Fruit fly (Drosophila melanogaster): ENCODE data around the gene CG13028.

Gene CG13028

dm6 chr3L:16958397-16959080 is 35.5 kb downstream of the CG13028 start:
- peak; percentile 39 for TF ChIP-seq Mnt (GFP tag; optimal IDR thresholded peaks at IDR 0.05)
- no peak for TF ChIP-seq Crg-1 (GFP tag; optimal IDR thresholded peaks at IDR 0.05)
- no peak for TF ChIP-seq CG11617 (GFP tag; optimal IDR thresholded peaks at IDR 0.05)
- no peak for TF ChIP-seq toe (GFP tag; optimal IDR thresholded peaks at IDR 0.05)
- TF ChIP-seq CG33017 (tag; optimal IDR thresholded peaks at IDR 0.05): no peak
- TF ChIP-seq CG1620 (GFP tag; optimal IDR thresholded peaks at IDR 0.05): no peak
- peak; percentile 23 for TF ChIP-seq CG12768 (GFP tag; optimal IDR thresholded peaks at IDR 0.05)
- no peak for TF ChIP-seq ovo (GFP tag; optimal IDR thresholded peaks at IDR 0.05)
- TF ChIP-seq CG5204 (GFP tag; optimal IDR thresholded peaks at IDR 0.05): no peak
- TF ChIP-seq cnc (optimal IDR thresholded peaks at IDR 0.05): no peak
- TF ChIP-seq CG7101 (tag; optimal IDR thresholded peaks at IDR 0.05): no peak
- no peak for TF ChIP-seq Clk (GFP tag; optimal IDR thresholded peaks at IDR 0.05)
- no peak for TF ChIP-seq tj (GFP tag; optimal IDR thresholded peaks at IDR 0.05)
- TF ChIP-seq cic (GFP tag; optimal IDR thresholded peaks at IDR 0.05): peak; percentile 66
- no peak for TF ChIP-seq bab1 (GFP tag; optimal IDR thresholded peaks at IDR 0.05)
- TF ChIP-seq kay (GFP tag; ENCODE audit: borderline replicate concordance): peak; percentile 1
- no peak for TF ChIP-seq pad (GFP tag; optimal IDR thresholded peaks at IDR 0.05)
- no peak for TF ChIP-seq CG7045 (GFP tag; optimal IDR thresholded peaks at IDR 0.05)
- TF ChIP-seq CG14711 (tag; optimal IDR thresholded peaks at IDR 0.05): no peak
- TF ChIP-seq Hr96 (GFP tag; optimal IDR thresholded peaks at IDR 0.05): no peak

DNA sequence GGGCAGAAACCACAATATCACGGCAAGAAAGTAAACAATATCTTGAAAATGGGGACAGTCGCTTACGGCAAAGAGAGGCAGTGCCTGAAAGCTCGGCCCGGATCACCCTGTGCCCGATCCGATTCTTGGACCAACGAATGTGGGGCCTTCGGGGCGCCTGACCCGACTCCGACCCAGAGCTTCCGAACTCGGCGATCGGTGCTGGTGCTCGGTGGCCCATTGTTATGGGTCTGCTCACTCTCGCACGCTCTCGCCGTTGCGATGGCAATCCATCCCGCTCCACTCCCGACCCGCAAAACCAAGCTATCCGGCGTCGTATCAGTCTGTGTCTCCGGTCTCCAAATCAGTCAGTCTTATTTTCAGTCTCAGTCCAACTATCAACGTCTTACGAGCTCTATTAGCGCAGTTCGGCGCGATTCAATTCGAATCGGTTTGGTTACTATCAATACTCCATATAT is 46.6 kb downstream of the CG13028 start, which contains the start of gene Exn:
Gene Exn, plus strand, starts transcription at position 362 of the 458 bp plus-strand sequence.
- peak; percentile 77 for TF ChIP-seq bab1 (GFP tag; optimal IDR thresholded peaks at IDR 0.05)
- TF ChIP-seq cic (GFP tag; optimal IDR thresholded peaks at IDR 0.05): peak; percentile 76
- TF ChIP-seq tj (GFP tag; optimal IDR thresholded peaks at IDR 0.05): peak; percentile 1
- TF ChIP-seq Hr96 (GFP tag; optimal IDR thresholded peaks at IDR 0.05): no peak
- TF ChIP-seq Mnt (GFP tag; optimal IDR thresholded peaks at IDR 0.05): peak; percentile 66
- peak; percentile 28 for TF ChIP-seq CG7101 (tag; optimal IDR thresholded peaks at IDR 0.05)
- no peak for TF ChIP-seq Crg-1 (GFP tag; optimal IDR thresholded peaks at IDR 0.05)
- no peak for TF ChIP-seq ovo (GFP tag; optimal IDR thresholded peaks at IDR 0.05)
- no peak for TF ChIP-seq Clk (GFP tag; optimal IDR thresholded peaks at IDR 0.05)
- TF ChIP-seq CG7045 (GFP tag; optimal IDR thresholded peaks at IDR 0.05): no peak
- TF ChIP-seq pad (GFP tag; optimal IDR thresholded peaks at IDR 0.05): peak; percentile 47
- TF ChIP-seq CG5204 (GFP tag; optimal IDR thresholded peaks at IDR 0.05): no peak
- TF ChIP-seq CG33017 (tag; optimal IDR thresholded peaks at IDR 0.05): peak; percentile 46
- no peak for TF ChIP-seq toe (GFP tag; optimal IDR thresholded peaks at IDR 0.05)
- TF ChIP-seq kay (GFP tag; ENCODE audit: borderline replicate concordance): no peak
- peak; percentile 29 for TF ChIP-seq CG1620 (GFP tag; optimal IDR thresholded peaks at IDR 0.05)
- peak; percentile 42 for TF ChIP-seq CG11617 (GFP tag; optimal IDR thresholded peaks at IDR 0.05)
- peak; percentile 83 for TF ChIP-seq CG12768 (GFP tag; optimal IDR thresholded peaks at IDR 0.05)
- no peak for TF ChIP-seq CG14711 (tag; optimal IDR thresholded peaks at IDR 0.05)

DNA sequence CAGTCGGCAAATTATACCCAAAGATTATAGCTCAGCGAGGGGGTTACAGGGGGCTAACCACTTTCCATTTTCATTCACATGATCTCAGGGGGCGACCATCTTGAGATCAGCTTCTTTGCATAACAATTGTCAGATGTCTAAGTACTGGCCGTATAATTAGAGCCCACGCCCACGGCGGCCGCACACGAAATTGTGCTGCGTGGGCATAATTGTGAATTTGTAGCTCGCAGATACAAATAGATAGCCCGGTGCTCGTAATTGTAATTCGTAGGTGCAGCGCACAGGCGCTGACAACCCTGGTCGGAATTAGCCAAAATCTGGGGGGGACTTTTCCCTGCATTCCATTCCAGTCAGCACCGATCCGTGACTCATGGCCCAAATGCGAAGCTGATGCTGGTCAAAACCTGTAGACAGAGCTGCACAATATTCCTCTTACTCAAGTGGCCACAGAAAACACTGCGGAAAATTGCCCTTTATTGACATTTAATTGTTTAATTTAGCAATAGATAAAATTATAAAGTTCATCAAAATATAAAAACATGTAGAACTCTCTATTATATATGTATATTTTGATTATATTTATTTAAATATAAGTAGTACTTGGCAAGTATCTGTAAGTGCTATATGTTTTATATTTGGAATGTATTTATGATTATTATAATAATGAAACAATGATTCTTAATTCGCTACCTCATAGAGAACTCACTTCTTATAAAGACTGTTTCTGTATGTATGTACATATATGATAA is 48.7 kb downstream of the CG13028 start:
- TF ChIP-seq tj (GFP tag; optimal IDR thresholded peaks at IDR 0.05) (peak; percentile 64), Crg-1 (GFP tag; optimal IDR thresholded peaks at IDR 0.05) (no peak), CG14711 (tag; optimal IDR thresholded peaks at IDR 0.05) (no peak), CG7101 (tag; optimal IDR thresholded peaks at IDR 0.05) (no peak)
